Fruit fly (Drosophila melanogaster): ENCODE results near the gene Cp190.

DNA sequence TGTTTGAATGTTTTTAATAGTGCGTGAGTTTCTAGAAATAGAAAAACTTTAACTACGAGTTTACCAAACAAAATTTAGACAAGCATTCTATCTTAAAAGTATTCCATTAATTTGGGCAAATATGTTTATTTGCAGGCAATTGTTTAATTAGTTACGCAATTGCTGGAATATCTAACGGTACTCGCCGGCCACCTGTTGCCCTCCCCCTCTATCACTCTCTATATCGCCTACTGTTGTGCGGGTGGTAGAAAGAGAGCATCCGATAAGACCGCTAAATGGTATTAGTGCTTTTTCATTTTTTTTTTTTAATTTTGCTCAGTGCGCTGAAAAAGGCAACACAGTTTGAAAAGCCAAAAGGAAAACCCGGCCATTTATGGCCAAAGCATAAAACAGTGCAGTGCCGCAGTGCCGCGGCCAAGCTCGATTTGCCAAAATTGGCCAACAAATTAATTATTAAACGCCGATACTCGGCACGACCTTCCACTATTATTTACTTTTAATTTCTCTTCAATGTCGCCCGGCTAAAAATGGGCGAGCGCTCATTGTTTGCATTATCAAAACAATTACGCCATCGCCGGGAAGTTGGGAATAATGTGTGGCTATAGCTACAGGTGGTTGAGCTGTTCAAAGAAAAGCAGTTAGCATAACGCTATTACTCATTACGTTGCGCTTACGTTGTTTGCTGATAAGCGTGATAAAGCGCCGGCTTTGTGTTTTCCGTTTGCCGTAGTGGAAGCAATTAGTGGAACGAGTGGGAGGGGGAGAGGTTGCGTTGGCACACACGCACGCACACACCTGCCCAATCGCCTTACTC is 15.0 kb upstream of the Cp190 start:
- TF ChIP-seq CTCF (optimal IDR thresholded peaks at IDR 0.05) = no peak
- no peak for TF ChIP-seq CG8478 (optimal IDR thresholded peaks at IDR 0.05)

All from S2 (cell line).